Fruit fly (Drosophila melanogaster) whole organism, wandering third instar larva: ENCODE measurements around the gene CG43402.

ENCODE experiments used
- CG9705 ChIP-seq: fragments of 200-800 bp; sonication (Bioruptor generic); optimal IDR thresholded peaks from 2 replicates; lab custom pipeline; 2018; ENCODE audit warnings: missing biosample characterization, mild to moderate bottlenecking, missing genetic modification characterization
- Dif ChIP-seq: fragments of 200-275, 200-300 bp; sonication (Bioruptor generic); optimal IDR thresholded peaks from 2 replicates; lab custom pipeline; 2018; ENCODE audit warnings: missing biosample characterization, missing genetic modification characterization; ENCODE audit not compliant: partially characterized antibody
- GATAd ChIP-seq: sonication (Bioruptor generic); optimal IDR thresholded peaks from 2 replicates; lab custom pipeline; 2016; ENCODE audit warnings: missing biosample characterization, missing genetic modification characterization
- Hr83 ChIP-seq: fragments of 200-300 bp; sonication (Bioruptor generic); optimal IDR thresholded peaks from 2 replicates; lab custom pipeline; 2016; ENCODE audit warnings: missing biosample characterization, mild to moderate bottlenecking, missing genetic modification characterization, moderate library complexity; ENCODE audit not compliant: poor library complexity, severe bottlenecking
- usp ChIP-seq: fragments of >200 bp; optimal IDR thresholded peaks from 2 replicates; lab custom pipeline; 2017; ENCODE audit warnings: missing biosample characterization, missing genetic modification characterization

DNA sequence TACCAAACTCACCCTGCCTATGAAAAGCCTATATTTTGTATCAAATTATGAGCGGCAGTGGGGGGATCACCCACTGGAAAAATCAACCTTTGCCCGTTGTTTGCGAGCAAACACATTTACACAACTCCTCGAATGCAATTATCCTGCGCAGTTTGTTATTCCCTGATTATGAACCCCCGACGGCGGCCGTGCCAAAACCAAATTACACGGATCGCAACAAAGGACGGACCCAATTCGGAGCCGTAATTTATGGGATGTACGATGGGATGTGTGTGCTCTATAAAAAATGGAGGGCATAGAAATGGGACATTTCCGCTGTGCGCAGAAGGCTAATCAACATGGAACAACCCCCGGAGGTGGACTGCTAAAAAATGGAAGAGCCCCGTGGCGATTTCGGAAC is 6.9 kb upstream of the CG43402 start:
- TF ChIP-seq Dif (no peak), GATAd (GFP tag; lab: Kevin White, UChicago) (no peak), CG9705 (GFP tag; lab: Kevin White, UChicago) (no peak), Hr83 (GFP tag; lab: Kevin White, UChicago) (no peak), usp (GFP tag; lab: Kevin White, UChicago) (no peak)
